Worm (Caenorhabditis elegans) whole organism, L4 larva: ENCODE results near the gene B0244.7.
A peak's percentile ranks its signal among the peaks of the same experiment; 100 is the strongest.

Experiments used
- Y75B8A.6 ChIP-seq: fragments of 200-800 bp; sonication (Bioruptor generic); IDR thresholded peaks from 2 replicates; pipeline ENCODE4 v1.3.6; 2022; ENCODE audit warnings: missing genetic modification reagents, missing genetic modification characterization, missing compliant biosample characterization
- ceh-82 ChIP-seq: sonication (generic microtip); optimal IDR thresholded peaks from 2 replicates; lab custom pipeline; 2017; ENCODE audit warnings: missing biosample characterization, missing genetic modification characterization
- egl-43 ChIP-seq: fragments of 200-800 bp; sonication (Bioruptor generic); IDR thresholded peaks from 2 replicates; pipeline ENCODE4 v1.3.6; 2022; ENCODE audit warnings: missing genetic modification reagents, missing genetic modification characterization, missing compliant biosample characterization
- lin-13 ChIP-seq: fragments of 150-350 bp; optimal IDR thresholded peaks from 2 replicates; lab custom pipeline; 2014; ENCODE audit warnings: missing biosample characterization, missing genetic modification reagents, missing genetic modification characterization
- lin-39 ChIP-seq: fragments of 150-350 bp; optimal IDR thresholded peaks from 2 replicates; lab custom pipeline; 2014; ENCODE audit warnings: missing biosample characterization, missing genetic modification reagents, missing genetic modification characterization
- lsy-2 ChIP-seq, 2 experiments: fragments of 150-350 bp in 1 of 2; sonication (generic microtip) in 1 of 2; optimal IDR thresholded peaks; 2 replicates each; lab custom pipeline; 2014 to 2017; ENCODE audit warnings: missing biosample characterization in 2 of 2, missing genetic modification characterization in 2 of 2
- nhr-237 ChIP-seq: sonication (generic microtip); optimal IDR thresholded peaks from 2 replicates; lab custom pipeline; 2017; ENCODE audit warnings: missing biosample characterization, missing genetic modification characterization
- nhr-25 ChIP-seq: sonication (generic microtip); optimal IDR thresholded peaks from 2 replicates; lab custom pipeline; 2017; ENCODE audit warnings: missing genetic modification characterization, mild to moderate bottlenecking, missing compliant biosample characterization, antibody characterized with exemption, moderate library complexity, borderline replicate concordance; ENCODE audit not compliant: insufficient read depth
- nhr-6 ChIP-seq: fragments of 150-350 bp; optimal IDR thresholded peaks from 2 replicates; lab custom pipeline; 2014; ENCODE audit warnings: missing biosample characterization, missing genetic modification characterization
- rbr-2 ChIP-seq: sonication (generic microtip); optimal IDR thresholded peaks from 2 replicates; lab custom pipeline; 2016; ENCODE audit warnings: missing genotype, missing genetic modification characterization, missing compliant biosample characterization
- skn-1 ChIP-seq: fragments of 150-350 bp; optimal IDR thresholded peaks from 2 replicates; lab custom pipeline; 2014; ENCODE audit warnings: missing biosample characterization, missing genetic modification characterization
- snpc-4 ChIP-seq: fragments of 150-350 bp; optimal IDR thresholded peaks from 2 replicates; lab custom pipeline; 2014; ENCODE audit warnings: missing biosample characterization, missing genetic modification characterization

DNA sequence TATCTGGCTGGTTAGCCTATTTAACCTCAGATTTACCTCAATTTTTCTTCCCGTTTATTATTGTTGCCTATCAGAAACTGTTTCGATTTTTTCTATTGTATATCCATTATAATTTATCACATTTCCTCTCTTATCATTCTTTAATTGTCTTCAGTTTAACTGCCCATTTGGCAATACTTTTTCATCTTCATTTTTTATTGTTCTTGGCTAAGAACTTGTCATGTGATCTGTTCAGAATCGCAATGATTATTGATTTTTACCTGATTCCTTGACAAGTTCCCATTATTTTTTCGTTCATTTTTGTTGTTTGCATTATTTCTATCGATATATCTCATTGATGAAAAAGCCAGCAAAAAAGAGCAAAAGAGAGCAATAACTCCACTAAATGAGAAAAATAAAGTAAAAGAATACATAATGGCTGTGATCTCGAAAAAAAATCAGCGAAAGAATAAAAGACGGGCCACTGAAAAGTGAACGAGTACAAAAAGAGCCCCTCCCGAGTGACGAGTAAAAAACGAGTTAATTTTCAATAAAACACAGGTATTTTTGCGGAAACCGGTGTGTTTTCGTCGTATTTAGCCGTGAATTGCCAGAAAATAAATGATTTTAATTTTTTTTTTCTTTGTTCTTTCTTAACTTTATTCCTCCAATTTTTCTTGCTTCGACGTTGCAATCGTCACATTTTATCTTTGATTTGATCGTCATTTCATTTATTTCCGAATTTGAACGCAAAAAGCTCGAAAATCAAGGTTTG is 16.9 kb upstream of the B0244.7 start, which contains the start of gene arf-1:
- no peak for TF ChIP-seq egl-43
- TF ChIP-seq ceh-82 (tag; lab: Kevin White, UChicago), result no peak
- no peak for TF ChIP-seq rbr-2 (tag; lab: Kevin White, UChicago)
- TF ChIP-seq nhr-25 (tag; lab: Kevin White, UChicago), result no peak
- TF ChIP-seq lin-39 (tag; lab: Kevin White, UChicago), result no peak
- no peak for TF ChIP-seq skn-1 (tag; lab: Kevin White, UChicago)
- no peak for TF ChIP-seq nhr-237 (tag; lab: Kevin White, UChicago)
- TF ChIP-seq snpc-4 (tag; lab: Kevin White, UChicago), result no peak
- 0 out of 2 replicates have a peak, but pooled peaks have one; percentile 8 for TF ChIP-seq Y75B8A.6 (GFP tag; lab: Robert Waterston, UW)
- TF ChIP-seq lin-13, result no peak
- TF ChIP-seq lsy-2 (tag; optimal IDR thresholded peaks at IDR 0.05; lab: Kevin White, UChicago), result no peak
- no peak for TF ChIP-seq nhr-6 (tag; lab: Kevin White, UChicago)
